Fruit fly (Drosophila melanogaster): ENCODE measurements around the gene CG13907.

The CG13907 gene

dm6 chr3L:907673-908323 is 26.0 kb upstream of the CG13907 start (continued):
- TF ChIP-seq Fer3 (tag; optimal IDR thresholded peaks at IDR 0.05): no peak
- TF ChIP-seq otp (GFP tag; IDR thresholded peaks at IDR 0.05): peak; percentile 33; the same call in 1 of the 3 replicates
- TF ChIP-seq CG18764 (GFP tag; optimal IDR thresholded peaks at IDR 0.05): no peak
- no peak for TF ChIP-seq Lim3 (GFP tag; IDR thresholded peaks at IDR 0.05)
- no peak for TF ChIP-seq Mrtf (GFP tag; IDR thresholded peaks at IDR 0.05)
- no peak for TF ChIP-seq twi (tag; optimal IDR thresholded peaks at IDR 0.05)
- TF ChIP-seq CG9727 (GFP tag; optimal IDR thresholded peaks at IDR 0.05): no peak
- peak; percentile 50 for TF ChIP-seq corto (GFP tag; optimal IDR thresholded peaks at IDR 0.05)
- TF ChIP-seq dmrt99B (tag; optimal IDR thresholded peaks at IDR 0.05): peak; percentile 52
- TF ChIP-seq ab (GFP tag; optimal IDR thresholded peaks at IDR 0.05): no peak
- TF ChIP-seq CG10274 (GFP tag; optimal IDR thresholded peaks at IDR 0.05): no peak
- TF ChIP-seq CG14014 (GFP tag; IDR thresholded peaks at IDR 0.05): no peak
- TF ChIP-seq CG6854 (GFP tag; optimal IDR thresholded peaks at IDR 0.05): no peak
- no peak for TF ChIP-seq CG6254 (GFP tag; optimal IDR thresholded peaks at IDR 0.05)
- TF ChIP-seq Vsx1 (GFP tag; optimal IDR thresholded peaks at IDR 0.05): no peak
- no peak for TF ChIP-seq Doc2 (GFP tag; IDR thresholded peaks at IDR 0.05)
- no peak for TF ChIP-seq tgo (GFP tag; IDR thresholded peaks at IDR 0.05)
- no peak for TF ChIP-seq gsb (GFP tag; IDR thresholded peaks at IDR 0.05)
- no peak for TF ChIP-seq lab (GFP tag; optimal IDR thresholded peaks at IDR 0.05)
- no peak for TF ChIP-seq Dip3 (GFP tag; optimal IDR thresholded peaks at IDR 0.05)
- peak; percentile 18 for TF ChIP-seq unpg (GFP tag; optimal IDR thresholded peaks at IDR 0.05)
- no peak for TF ChIP-seq nau (GFP tag; optimal IDR thresholded peaks at IDR 0.05)
- TF ChIP-seq CG3838 (GFP tag; optimal IDR thresholded peaks at IDR 0.05): no peak
- TF ChIP-seq CG9932 (GFP tag; IDR thresholded peaks at IDR 0.05): no peak
- TF ChIP-seq CG10366 (GFP tag; IDR thresholded peaks at IDR 0.05): no peak
- TF ChIP-seq CG10147 (GFP tag; optimal IDR thresholded peaks at IDR 0.05): no peak
- no peak for TF ChIP-seq Fer1 (GFP tag; optimal IDR thresholded peaks at IDR 0.05)
- TF ChIP-seq CG10431 (GFP tag; optimal IDR thresholded peaks at IDR 0.05): no peak
- no peak for TF ChIP-seq zfh2 (GFP tag; optimal IDR thresholded peaks at IDR 0.05)
- no peak for TF ChIP-seq HLHmδ (GFP tag; optimal IDR thresholded peaks at IDR 0.05)
- no peak for TF ChIP-seq slou (GFP tag; optimal IDR thresholded peaks at IDR 0.05)
- TF ChIP-seq B-H1 (GFP tag; IDR thresholded peaks at IDR 0.05): no peak
- TF ChIP-seq CG9437 (GFP tag; optimal IDR thresholded peaks at IDR 0.05): no peak
- no peak for TF ChIP-seq CTCF (GFP tag; optimal IDR thresholded peaks at IDR 0.05)
- TF ChIP-seq CG30020 (tag; optimal IDR thresholded peaks at IDR 0.05): no peak
- TF ChIP-seq CG7556 (GFP tag; optimal IDR thresholded peaks at IDR 0.05): no peak
- no peak for TF ChIP-seq CG5245 (GFP tag; optimal IDR thresholded peaks at IDR 0.05)
- TF ChIP-seq HmgZ (tag; optimal IDR thresholded peaks at IDR 0.05): no peak
- no peak for TF ChIP-seq Mes4 (GFP tag; optimal IDR thresholded peaks at IDR 0.05)
- no peak for TF ChIP-seq CG15479 (GFP tag; optimal IDR thresholded peaks at IDR 0.05)
- TF ChIP-seq Oaz (GFP tag; IDR thresholded peaks at IDR 0.05): no peak
- TF ChIP-seq wor (GFP tag; IDR thresholded peaks at IDR 0.05): no peak
- TF ChIP-seq yki (optimal IDR thresholded peaks at IDR 0.05): no peak
- peak; percentile 53; the same call in 1 of the 3 replicates for TF ChIP-seq zfh1 (GFP tag; IDR thresholded peaks at IDR 0.05)
- no peak for TF ChIP-seq Kr (GFP tag; optimal IDR thresholded peaks at IDR 0.05)
- no peak for TF ChIP-seq CG17612 (GFP tag; IDR thresholded peaks at IDR 0.05)
- TF ChIP-seq Poxn (GFP tag; IDR thresholded peaks at IDR 0.05): no peak
- no peak for TF ChIP-seq CG3281 (GFP tag; optimal IDR thresholded peaks at IDR 0.05)
- no peak for TF ChIP-seq CkIIα-i1 (GFP tag; IDR thresholded peaks at IDR 0.05)
- TF ChIP-seq gem (tag; optimal IDR thresholded peaks at IDR 0.05): peak; percentile 58
- no peak for TF ChIP-seq her (GFP tag; optimal IDR thresholded peaks at IDR 0.05)
- TF ChIP-seq chm (GFP tag; IDR thresholded peaks at IDR 0.05): no peak
- no peak for TF ChIP-seq dati (GFP tag; IDR thresholded peaks at IDR 0.05)
